Fruit fly (Drosophila melanogaster) whole organism, embryonic: ENCODE measurements around the gene Ir92a.

Source experiments
- Bgb ChIP-seq: fragments of 200-800 bp; sonication (Bioruptor generic); IDR thresholded peaks from 2 replicates; pipeline ENCODE4 v1.3.6; 2022; ENCODE audit warnings: missing biosample characterization, missing genetic modification characterization; ENCODE audit not compliant: partially characterized antibody
- CG12155 ChIP-seq: fragments of 200-800 bp; sonication (Bioruptor generic); optimal IDR thresholded peaks from 3 replicates; lab custom pipeline; 2016; ENCODE audit warnings: missing biosample characterization, missing genetic modification characterization
- CG1529 ChIP-seq: fragments of 200-800 bp; sonication (Bioruptor generic); optimal IDR thresholded peaks from 3 replicates; lab custom pipeline; 2018; ENCODE audit warnings: missing biosample characterization, missing genetic modification characterization
- CG15479 ChIP-seq: fragments of 200-800 bp; sonication (Bioruptor generic); optimal IDR thresholded peaks from 3 replicates; lab custom pipeline; 2019; ENCODE audit warnings: missing biosample characterization, mild to moderate bottlenecking, missing genetic modification characterization, moderate library complexity
- CG15601 ChIP-seq: fragments of 200-800 bp; sonication (Bioruptor generic); optimal IDR thresholded peaks from 3 replicates; lab custom pipeline; 2019; ENCODE audit warnings: missing biosample characterization, mild to moderate bottlenecking, missing genetic modification characterization, moderate library complexity
- CG31388 ChIP-seq: fragments of 200-800 bp; sonication (Bioruptor generic); optimal IDR thresholded peaks from 2 replicates; lab custom pipeline; 2016; ENCODE audit warnings: missing biosample characterization, missing genetic modification characterization
- CG42726 ChIP-seq: fragments of 200-800 bp; sonication (Bioruptor generic); IDR thresholded peaks from 2 replicates; pipeline ENCODE4 v1.3.6; 2022; ENCODE audit warnings: missing biosample characterization, missing genetic modification characterization; ENCODE audit not compliant: partially characterized antibody
- CG5180 ChIP-seq: fragments of 200-800 bp; sonication (Bioruptor generic); optimal IDR thresholded peaks from 3 replicates; lab custom pipeline; 2017; ENCODE audit warnings: missing biosample characterization, missing genetic modification characterization, mild to moderate bottlenecking, moderate library complexity, missing genetic modification reagents
- CG5245 ChIP-seq: fragments of 200-800 bp; sonication (Bioruptor generic); optimal IDR thresholded peaks from 3 replicates; lab custom pipeline; 2016; ENCODE audit warnings: missing biosample characterization, missing genetic modification characterization
- CG5953 ChIP-seq: fragments of 200-800 bp; sonication (Bioruptor generic); IDR thresholded peaks from 2 replicates; pipeline ENCODE4 v1.3.6; 2022; ENCODE audit warnings: missing biosample characterization, missing genetic modification characterization
- CG6689 ChIP-seq: fragments of 200-800 bp; sonication (Bioruptor generic); IDR thresholded peaks from 2 replicates; pipeline ENCODE4 v1.3.6; 2022; ENCODE audit warnings: missing biosample characterization, missing genetic modification characterization
- CG6765 ChIP-seq: fragments of 200-800 bp; sonication (Bioruptor generic); optimal IDR thresholded peaks from 3 replicates; lab custom pipeline; 2017; ENCODE audit warnings: missing biosample characterization, mild to moderate bottlenecking, missing genetic modification characterization
- CG6791 ChIP-seq: fragments of 200-800 bp; sonication (Bioruptor generic); IDR thresholded peaks from 3 replicates; pipeline ENCODE4 v1.3.6; 2022; ENCODE audit warnings: missing biosample characterization, missing genetic modification characterization; ENCODE audit not compliant: partially characterized antibody
- CG6854 ChIP-seq: fragments of 200-800 bp; sonication (Bioruptor generic); optimal IDR thresholded peaks from 3 replicates; lab custom pipeline; 2017; ENCODE audit warnings: missing biosample characterization, mild to moderate bottlenecking, missing genetic modification characterization
- CG7372 ChIP-seq: fragments of 200-800 bp; sonication (Bioruptor generic); IDR thresholded peaks from 2 replicates; pipeline ENCODE4 v1.3.6; 2022; ENCODE audit warnings: missing biosample characterization, missing genetic modification characterization
- CG7963 ChIP-seq: fragments of 200-800 bp; sonication (Bioruptor generic); IDR thresholded peaks from 3 replicates; pipeline ENCODE4 v1.3.6; 2022; ENCODE audit warnings: missing biosample characterization, missing genetic modification characterization; ENCODE audit not compliant: partially characterized antibody
- CG8924 ChIP-seq: fragments of 200-800 bp; optimal IDR thresholded peaks from 3 replicates; lab custom pipeline; 2019; ENCODE audit warnings: missing biosample characterization, mild to moderate bottlenecking, missing genetic modification characterization, moderate library complexity
- Camta ChIP-seq: fragments of 200-800 bp; sonication (Bioruptor generic); optimal IDR thresholded peaks from 2 replicates; lab custom pipeline; 2016; ENCODE audit warnings: missing biosample characterization, missing genetic modification characterization
- Dbx ChIP-seq: fragments of 200-800 bp; sonication (Bioruptor generic); IDR thresholded peaks from 3 replicates; pipeline ENCODE4 v1.3.6; 2022; ENCODE audit warnings: missing biosample characterization, missing genetic modification characterization
- ERR ChIP-seq: fragments of 200-800 bp; sonication (Bioruptor generic); optimal IDR thresholded peaks from 2 replicates; lab custom pipeline; 2016; ENCODE audit warnings: missing biosample characterization, missing genetic modification characterization
- Gsc ChIP-seq: fragments of 200-800 bp; sonication (Bioruptor generic); IDR thresholded peaks from 2 replicates; pipeline ENCODE4 v1.3.6; 2022; ENCODE audit warnings: missing biosample characterization, missing genetic modification characterization
- HLH4C ChIP-seq: fragments of 200-800 bp; sonication (Bioruptor generic); IDR thresholded peaks from 3 replicates; pipeline ENCODE4 v1.3.6; 2022; ENCODE audit warnings: missing biosample characterization, missing genetic modification characterization; ENCODE audit not compliant: partially characterized antibody
- Hr3 ChIP-seq: fragments of 200-800 bp; sonication (Bioruptor generic); optimal IDR thresholded peaks from 3 replicates; lab custom pipeline; 2016; ENCODE audit warnings: missing biosample characterization, missing genetic modification characterization
- Hr51 ChIP-seq, 2 experiments: fragments of 200-800 bp; sonication (Bioruptor generic); optimal IDR thresholded peaks; 2 replicates in 1 of 2; 3 replicates in 1 of 2; lab custom pipeline; 2016 to 2018; ENCODE audit warnings: missing biosample characterization in 2 of 2, missing genetic modification characterization in 2 of 2, mild to moderate bottlenecking in 1 of 2, moderate library complexity in 1 of 2
- Hr78 ChIP-seq, 2 experiments: fragments of 200-800 bp in 1 of 2; fragments of >200 bp in 1 of 2; sonication (Bioruptor generic) in 1 of 2; optimal IDR thresholded peaks; 2 replicates each; lab custom pipeline; 2017 to 2019; ENCODE audit warnings: missing biosample characterization in 2 of 2, missing genetic modification characterization in 2 of 2, mild to moderate bottlenecking in 1 of 2, moderate library complexity in 1 of 2
- Hsf ChIP-seq: fragments of 200-800 bp; sonication (Bioruptor generic); optimal IDR thresholded peaks from 3 replicates; lab custom pipeline; 2016; ENCODE audit warnings: missing biosample characterization, missing genetic modification characterization
- Nf-YB ChIP-seq: fragments of 200-800 bp; sonication (Bioruptor generic); optimal IDR thresholded peaks from 3 replicates; lab custom pipeline; 2019; ENCODE audit warnings: missing biosample characterization, mild to moderate bottlenecking, missing genetic modification characterization, moderate library complexity
- Side ChIP-seq: fragments of 200-800 bp; sonication (Bioruptor generic); optimal IDR thresholded peaks from 2 replicates; lab custom pipeline; 2016; ENCODE audit warnings: missing biosample characterization, missing genetic modification characterization
- Sin3A ChIP-seq: fragments of >200 bp; optimal IDR thresholded peaks from 2 replicates; lab custom pipeline; 2018
- Stat92E ChIP-seq, 3 experiments: fragments of >200 bp in 2 of 3; fragments of 200-800 bp in 1 of 3; sonication (Bioruptor generic) in 1 of 3; optimal IDR thresholded peaks; 2 replicates each; lab custom pipeline; 2017 to 2019; ENCODE audit warnings: missing biosample characterization in 3 of 3, missing genetic modification characterization in 3 of 3, mild to moderate bottlenecking in 1 of 3, moderate library complexity in 1 of 3
- ash1 ChIP-seq: fragments of 200-800 bp; sonication (Bioruptor generic); optimal IDR thresholded peaks from 2 replicates; lab custom pipeline; 2018; ENCODE audit warnings: missing biosample characterization, mild to moderate bottlenecking, missing genetic modification characterization
- bowl ChIP-seq: fragments of 200-800 bp; sonication (Bioruptor generic); IDR thresholded peaks from 2 replicates; pipeline ENCODE4 v1.3.6; 2022; ENCODE audit warnings: missing biosample characterization, missing genetic modification characterization
- cad ChIP-seq: fragments of >200 bp; optimal IDR thresholded peaks from 2 replicates; lab custom pipeline; 2017; ENCODE audit warnings: missing biosample characterization, missing genetic modification characterization
- cato ChIP-seq: fragments of 200-800 bp; sonication (Bioruptor generic); optimal IDR thresholded peaks from 2 replicates; lab custom pipeline; 2016; ENCODE audit warnings: missing biosample characterization, missing genetic modification characterization, borderline replicate concordance
- chif ChIP-seq, 2 experiments: fragments of 200-800 bp; sonication (Bioruptor generic); optimal IDR thresholded peaks; 3 replicates each; lab custom pipeline; 2016; ENCODE audit warnings: missing biosample characterization in 2 of 2, missing genetic modification characterization in 2 of 2
- crp ChIP-seq, 2 experiments: fragments of 200-800 bp; sonication (Bioruptor generic); optimal IDR thresholded peaks; 2 replicates in 1 of 2; 3 replicates in 1 of 2; lab custom pipeline; 2017; ENCODE audit warnings: missing biosample characterization in 2 of 2, missing genetic modification characterization in 2 of 2, mild to moderate bottlenecking in 1 of 2, moderate library complexity in 1 of 2
- da ChIP-seq: fragments of 200-800 bp; sonication (Bioruptor generic); optimal IDR thresholded peaks from 2 replicates; lab custom pipeline; 2016; ENCODE audit warnings: missing biosample characterization, missing genetic modification characterization
- ftz-f1 ChIP-seq: fragments of 200-800 bp; sonication (Bioruptor generic); optimal IDR thresholded peaks from 2 replicates; lab custom pipeline; 2016; ENCODE audit warnings: missing biosample characterization, missing genetic modification characterization
- gcm ChIP-seq: fragments of 200-800 bp; sonication (Bioruptor generic); optimal IDR thresholded peaks from 2 replicates; lab custom pipeline; 2019; ENCODE audit warnings: missing biosample characterization, mild to moderate bottlenecking, missing genetic modification characterization, moderate library complexity
- ham ChIP-seq: fragments of 200-800 bp; sonication (Bioruptor generic); IDR thresholded peaks from 2 replicates; pipeline ENCODE4 v1.3.6; 2022; ENCODE audit warnings: missing biosample characterization, missing genetic modification characterization
- lbe ChIP-seq: fragments of 200-800 bp; sonication (Bioruptor generic); optimal IDR thresholded peaks from 2 replicates; lab custom pipeline; 2016; ENCODE audit warnings: missing biosample characterization, mild to moderate bottlenecking, missing genetic modification characterization
- lilli ChIP-seq: fragments of 200-800 bp; sonication (Bioruptor generic); optimal IDR thresholded peaks from 3 replicates; lab custom pipeline; 2016; ENCODE audit warnings: missing biosample characterization, missing genetic modification characterization
- lola ChIP-seq, 3 experiments: fragments of >200 bp in 2 of 3; fragments of 200-800 bp in 1 of 3; sonication (Bioruptor generic) in 1 of 3; optimal IDR thresholded peaks; 2 replicates each; lab custom pipeline; 2017 to 2019; ENCODE audit warnings: missing biosample characterization in 3 of 3, missing genetic modification characterization in 3 of 3, mild to moderate bottlenecking in 1 of 3, moderate library complexity in 1 of 3
- pzg ChIP-seq: fragments of 200-800 bp; sonication (Bioruptor generic); optimal IDR thresholded peaks from 3 replicates; lab custom pipeline; 2018; ENCODE audit warnings: missing biosample characterization, mild to moderate bottlenecking, missing genetic modification characterization, moderate library complexity
- scrt ChIP-seq: fragments of 200-800 bp; sonication (Bioruptor generic); optimal IDR thresholded peaks from 2 replicates; lab custom pipeline; 2018; ENCODE audit warnings: missing biosample characterization, mild to moderate bottlenecking, missing genetic modification characterization, moderate library complexity
- seq ChIP-seq: fragments of 200-800 bp; sonication (Bioruptor generic); IDR thresholded peaks from 2 replicates; pipeline ENCODE4 v1.3.6; 2022; ENCODE audit warnings: missing biosample characterization, missing genetic modification characterization
- shn ChIP-seq: fragments of 200-800 bp; sonication (Bioruptor generic); optimal IDR thresholded peaks from 3 replicates; lab custom pipeline; 2016; ENCODE audit warnings: missing biosample characterization, missing genetic modification characterization
- zfh1 ChIP-seq: fragments of 200-800 bp; sonication (Bioruptor generic); IDR thresholded peaks from 3 replicates; pipeline ENCODE4 v1.3.6; 2022; ENCODE audit warnings: missing biosample characterization, missing genetic modification characterization

The Ir92a gene

DNA sequence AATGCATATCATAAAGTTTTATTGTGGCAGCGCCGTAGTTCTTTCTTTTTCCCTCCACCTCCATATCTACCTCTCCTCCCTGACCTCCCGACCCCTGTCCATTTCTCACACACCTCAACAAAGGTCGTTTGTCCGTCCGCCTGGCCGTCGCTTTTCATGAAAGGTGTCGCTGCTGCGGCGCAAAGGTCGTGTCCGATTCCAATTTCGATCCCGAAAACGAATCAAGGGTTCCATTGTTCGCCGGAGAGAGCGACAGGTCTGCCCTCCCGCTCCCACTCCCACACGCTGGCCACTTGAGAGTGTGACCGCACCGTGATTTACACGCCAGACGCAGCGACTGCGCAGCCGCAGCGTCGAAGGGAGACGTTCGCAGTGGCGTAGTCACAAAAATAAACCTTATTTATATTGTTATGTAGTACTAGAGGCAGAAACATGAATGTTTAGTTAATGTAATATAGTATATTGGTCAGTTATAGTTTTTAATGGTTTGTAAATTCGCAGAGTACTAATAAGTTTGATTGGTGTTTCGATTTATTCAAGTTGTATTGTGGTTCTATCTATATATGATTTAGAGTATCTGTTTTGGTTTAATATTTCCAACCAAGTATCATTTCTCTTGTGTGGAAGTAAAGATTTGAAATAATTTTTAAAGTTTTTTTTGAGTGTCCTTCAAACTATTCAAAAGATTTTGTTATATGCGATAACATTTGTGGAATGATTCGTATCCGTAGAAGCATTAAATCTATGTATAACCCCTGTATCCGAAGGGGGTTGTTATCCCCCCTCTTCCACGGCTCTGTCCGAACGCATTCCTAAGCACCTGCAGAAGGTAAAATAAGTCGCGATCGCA, 46.5 kb upstream of the Ir92a start (continued):
- TF ChIP-seq CG7963 (GFP tag; lab: Robert Waterston, UW) (no peak), CG12155 (GFP tag; lab: Kevin White, UChicago) (peak; percentile 35), ash1 (GFP tag; lab: Kevin White, UChicago) (no peak), Nf-YB (GFP tag; lab: Kevin White, UChicago) (peak; percentile 31), CG42726 (no peak), crp (GFP tag; optimal IDR thresholded peaks at IDR 0.05; lab: Kevin White, UChicago) (no peak), Dbx (GFP tag; lab: Robert Waterston, UW) (no peak), bowl (no peak), seq (GFP tag; lab: Robert Waterston, UW) (no peak), ERR (GFP tag; lab: Kevin White, UChicago) (no peak), CG15479 (GFP tag; lab: Kevin White, UChicago) (peak; percentile 98), shn (GFP tag; lab: Kevin White, UChicago) (peak; percentile 45), Side (GFP tag; lab: Kevin White, UChicago) (peak; percentile 44), Gsc (GFP tag; lab: Robert Waterston, UW) (0 out of 2 replicates have a peak, but pooled peaks have one; percentile 15), ham (no peak), Bgb (GFP tag; lab: Robert Waterston, UW) (no peak), da (peak; percentile 46), Hsf (peak; percentile 70), chif (GFP tag; optimal IDR thresholded peaks at IDR 0.05; lab: Kevin White, UChicago) (peak; percentile 58 to 82), Stat92E (GFP tag; optimal IDR thresholded peaks at IDR 0.05; lab: Kevin White, UChicago) (no peak), Hr78 (GFP tag; optimal IDR thresholded peaks at IDR 0.05; lab: Kevin White, UChicago) (peak in 1 of 2 experiments; percentile 98), CG1529 (GFP tag; lab: Kevin White, UChicago) (no peak), CG5180 (GFP tag; lab: Kevin White, UChicago) (no peak), gcm (GFP tag; lab: Kevin White, UChicago) (no peak), Camta (GFP tag; lab: Kevin White, UChicago) (peak; percentile 32), pzg (GFP tag; lab: Kevin White, UChicago) (no peak), cato (GFP tag; lab: Kevin White, UChicago) (peak; percentile 52), CG6854 (GFP tag; lab: Kevin White, UChicago) (no peak), CG15601 (tag; lab: Kevin White, UChicago) (no peak), Sin3A (lab: Kevin White, UChicago) (no peak), Hr51 (GFP tag; optimal IDR thresholded peaks at IDR 0.05; lab: Kevin White, UChicago) (no peak), ftz-f1 (no peak), scrt (GFP tag; lab: Kevin White, UChicago) (no peak), CG7372 (GFP tag; lab: Robert Waterston, UW) (no peak), CG5245 (GFP tag; lab: Kevin White, UChicago) (peak; percentile 27), CG5953 (GFP tag; lab: Robert Waterston, UW) (0 out of 2 replicates have a peak, but pooled peaks have one; percentile 32), lilli (GFP tag; lab: Kevin White, UChicago) (peak; percentile 50), CG6791 (GFP tag; lab: Robert Waterston, UW) (no peak), HLH4C (GFP tag; lab: Robert Waterston, UW) (no peak), zfh1 (peak; percentile 68; the same call in 2 of the 3 replicates), CG6765 (GFP tag; lab: Kevin White, UChicago) (no peak), CG6689 (peak; percentile 40; the same call in 1 of the 2 replicates), CG31388 (GFP tag; lab: Kevin White, UChicago) (peak; percentile 26), cad (GFP tag; lab: Kevin White, UChicago) (peak; percentile 98), lola (GFP tag; optimal IDR thresholded peaks at IDR 0.05; lab: Kevin White, UChicago) (peak in 1 of 3 experiments; percentile 93), CG8924 (tag; lab: Kevin White, UChicago) (peak; percentile 77), Hr3 (GFP tag; lab: Kevin White, UChicago) (peak; percentile 67), lbe (GFP tag; lab: Kevin White, UChicago) (no peak)
